Worm (Caenorhabditis elegans) whole organism, L2 larva: Measurements from ENCODE around the gene fbxb-59.

Experiments
- C34F6.9 ChIP-seq: fragments of 150-350 bp; optimal IDR thresholded peaks from 2 replicates; lab custom pipeline; 2014; ENCODE audit warnings: missing biosample characterization, missing genetic modification characterization
- Y55F3AM.14 ChIP-seq: fragments of 200-800 bp; sonication (Bioruptor generic); optimal IDR thresholded peaks from 2 replicates; lab custom pipeline; 2018; ENCODE audit warnings: mild to moderate bottlenecking, missing genetic modification characterization, missing compliant biosample characterization
- alr-1 ChIP-seq: fragments of 150-350 bp; optimal IDR thresholded peaks from 2 replicates; lab custom pipeline; 2014; ENCODE audit warnings: missing biosample characterization, missing genetic modification characterization
- aly-2 ChIP-seq: fragments of 150-350 bp; optimal IDR thresholded peaks from 2 replicates; lab custom pipeline; 2014; ENCODE audit warnings: missing biosample characterization, missing genetic modification characterization
- ama-1 ChIP-seq: fragments of 150-350 bp; optimal IDR thresholded peaks from 2 replicates; lab custom pipeline; 2018; ENCODE audit warnings: inconsistent platforms
- blmp-1 ChIP-seq: sonication (generic microtip); optimal IDR thresholded peaks from 2 replicates; lab custom pipeline; 2017; ENCODE audit warnings: missing genetic modification characterization, mild to moderate bottlenecking, missing compliant biosample characterization, antibody characterized with exemption, moderate library complexity; ENCODE audit not compliant: insufficient read depth
- ceh-16 ChIP-seq: fragments of 150-350 bp; optimal IDR thresholded peaks from 2 replicates; lab custom pipeline; 2014; ENCODE audit warnings: missing biosample characterization, missing genetic modification characterization
- crh-2 ChIP-seq: sonication (generic microtip); optimal IDR thresholded peaks from 2 replicates; lab custom pipeline; 2017; ENCODE audit warnings: missing biosample characterization, missing genetic modification characterization
- dmd-4 ChIP-seq: sonication (generic microtip); optimal IDR thresholded peaks from 2 replicates; lab custom pipeline; 2017; ENCODE audit warnings: missing biosample characterization, missing genetic modification characterization
- egl-27 ChIP-seq: sonication (generic microtip); optimal IDR thresholded peaks from 3 replicates; lab custom pipeline; 2017; ENCODE audit warnings: missing biosample characterization, missing genetic modification reagents, missing genetic modification characterization
- elt-3 ChIP-seq: sonication (generic microtip); optimal IDR thresholded peaks from 2 replicates; lab custom pipeline; 2017; ENCODE audit warnings: missing biosample characterization, missing genetic modification characterization
- fos-1 ChIP-seq: fragments of 150-350 bp; optimal IDR thresholded peaks from 2 replicates; lab custom pipeline; 2014; ENCODE audit warnings: missing biosample characterization, missing genetic modification characterization
- gmeb-1 ChIP-seq: fragments of 150-350 bp; optimal IDR thresholded peaks from 2 replicates; lab custom pipeline; 2014; ENCODE audit warnings: missing biosample characterization, missing genetic modification characterization
- lin-11 ChIP-seq: fragments of 150-350 bp; sonication (generic microtip); optimal IDR thresholded peaks from 2 replicates; lab custom pipeline; 2014; ENCODE audit warnings: missing biosample characterization, missing genetic modification characterization, inconsistent platforms, mixed read lengths
- lin-13 ChIP-seq: fragments of 150-350 bp; optimal IDR thresholded peaks from 2 replicates; lab custom pipeline; 2014; ENCODE audit warnings: missing biosample characterization, missing genetic modification reagents, missing genetic modification characterization
- lin-39 ChIP-seq: fragments of 150-350 bp; optimal IDR thresholded peaks from 2 replicates; lab custom pipeline; 2014; ENCODE audit warnings: missing biosample characterization, missing genetic modification reagents, missing genetic modification characterization
- lsy-2 ChIP-seq, 2 experiments: fragments of 150-350 bp in 1 of 2; sonication (generic microtip) in 1 of 2; optimal IDR thresholded peaks; 2 replicates each; lab custom pipeline; 2014 to 2017; ENCODE audit warnings: missing biosample characterization in 2 of 2, missing genetic modification characterization in 2 of 2
- mbf-1 ChIP-seq: sonication (generic microtip); optimal IDR thresholded peaks from 2 replicates; lab custom pipeline; 2017; ENCODE audit warnings: missing biosample characterization, missing genetic modification characterization
- nhr-10 ChIP-seq: sonication (generic microtip); optimal IDR thresholded peaks from 2 replicates; lab custom pipeline; 2017; ENCODE audit warnings: missing biosample characterization, missing genetic modification characterization
- nhr-11 ChIP-seq: fragments of 150-350 bp; optimal IDR thresholded peaks from 2 replicates; lab custom pipeline; 2014; ENCODE audit warnings: missing biosample characterization, missing genetic modification characterization
- nhr-12 ChIP-seq: fragments of 150-350 bp; optimal IDR thresholded peaks from 2 replicates; lab custom pipeline; 2014; ENCODE audit warnings: missing biosample characterization, missing genetic modification characterization
- nhr-129 ChIP-seq: fragments of 150-350 bp; optimal IDR thresholded peaks from 2 replicates; lab custom pipeline; 2014; ENCODE audit warnings: missing biosample characterization, missing genetic modification characterization
- nhr-21 ChIP-seq: fragments of 150-350 bp; optimal IDR thresholded peaks from 2 replicates; lab custom pipeline; 2014; ENCODE audit warnings: missing biosample characterization, missing genetic modification characterization
- nhr-23 ChIP-seq: fragments of 150-350 bp; optimal IDR thresholded peaks from 2 replicates; lab custom pipeline; 2014; ENCODE audit warnings: missing biosample characterization, missing genetic modification reagents, missing genetic modification characterization
- nhr-237 ChIP-seq: fragments of 150-350 bp; optimal IDR thresholded peaks from 2 replicates; lab custom pipeline; 2014; ENCODE audit warnings: missing biosample characterization, missing genetic modification characterization
- nhr-25 ChIP-seq: fragments of 150-350 bp; sonication (generic microtip); optimal IDR thresholded peaks from 3 replicates; lab custom pipeline; 2014; ENCODE audit warnings: missing biosample characterization, missing genetic modification characterization
- nhr-6 ChIP-seq: fragments of 150-350 bp; optimal IDR thresholded peaks from 2 replicates; lab custom pipeline; 2014; ENCODE audit warnings: missing biosample characterization, missing genetic modification characterization
- nhr-77 ChIP-seq: fragments of 150-350 bp; optimal IDR thresholded peaks from 2 replicates; lab custom pipeline; 2014; ENCODE audit warnings: missing biosample characterization, missing genetic modification characterization
- peb-1 ChIP-seq: fragments of 150-350 bp; optimal IDR thresholded peaks from 2 replicates; lab custom pipeline; 2014; ENCODE audit warnings: missing biosample characterization, missing genetic modification characterization
- sem-4 ChIP-seq: fragments of 150-350 bp; optimal IDR thresholded peaks from 2 replicates; lab custom pipeline; 2014; ENCODE audit warnings: missing biosample characterization, missing genetic modification reagents, missing genetic modification characterization
- skn-1 ChIP-seq: sonication (generic microtip); optimal IDR thresholded peaks from 2 replicates; lab custom pipeline; 2017; ENCODE audit warnings: missing biosample characterization, missing genetic modification characterization
- sma-3 ChIP-seq: sonication (generic microtip); optimal IDR thresholded peaks from 2 replicates; lab custom pipeline; 2016; ENCODE audit warnings: missing genetic modification reagents, missing genetic modification characterization, missing compliant biosample characterization
- snpc-4 ChIP-seq: fragments of 150-350 bp; optimal IDR thresholded peaks from 2 replicates; lab custom pipeline; 2014; ENCODE audit warnings: missing biosample characterization, missing genetic modification characterization
- unc-39 ChIP-seq: fragments of 150-350 bp; optimal IDR thresholded peaks from 2 replicates; lab custom pipeline; 2014; ENCODE audit warnings: missing biosample characterization, missing genetic modification characterization
- unc-55 ChIP-seq: fragments of 150-350 bp; sonication (generic microtip); optimal IDR thresholded peaks from 3 replicates; lab custom pipeline; 2014; ENCODE audit warnings: missing biosample characterization, missing genetic modification reagents, missing genetic modification characterization
- zag-1 ChIP-seq: fragments of 150-350 bp; optimal IDR thresholded peaks from 2 replicates; lab custom pipeline; 2014; ENCODE audit warnings: missing biosample characterization, missing genetic modification characterization
- ztf-4 ChIP-seq: fragments of 150-350 bp; optimal IDR thresholded peaks from 2 replicates; lab custom pipeline; 2014; ENCODE audit warnings: missing biosample characterization, missing genetic modification characterization

The fbxb-59 gene

DNA sequence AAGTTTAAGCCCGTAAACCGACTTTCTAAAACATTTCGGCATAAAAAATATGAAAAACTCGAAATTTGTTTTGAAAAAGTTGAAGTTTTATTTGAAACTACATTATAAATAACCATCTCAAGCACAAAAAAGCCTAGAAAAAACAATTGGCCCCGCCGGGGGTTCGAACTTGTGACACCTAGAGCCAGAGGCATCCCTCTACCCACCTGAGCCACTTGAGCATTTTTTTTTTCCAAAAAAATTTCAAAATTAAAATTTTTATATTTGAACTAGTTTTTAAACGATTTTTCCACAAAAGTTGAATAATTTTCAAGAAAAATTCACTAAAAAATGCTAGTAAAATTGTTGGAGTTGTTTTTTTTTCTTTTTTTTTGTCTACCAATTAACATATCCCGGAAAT, 17.7 kb upstream of the fbxb-59 start:
- no peak for TF ChIP-seq sem-4
- no peak for TF ChIP-seq peb-1
- no peak for TF ChIP-seq nhr-12 (tag; lab: Kevin White, UChicago)

DNA sequence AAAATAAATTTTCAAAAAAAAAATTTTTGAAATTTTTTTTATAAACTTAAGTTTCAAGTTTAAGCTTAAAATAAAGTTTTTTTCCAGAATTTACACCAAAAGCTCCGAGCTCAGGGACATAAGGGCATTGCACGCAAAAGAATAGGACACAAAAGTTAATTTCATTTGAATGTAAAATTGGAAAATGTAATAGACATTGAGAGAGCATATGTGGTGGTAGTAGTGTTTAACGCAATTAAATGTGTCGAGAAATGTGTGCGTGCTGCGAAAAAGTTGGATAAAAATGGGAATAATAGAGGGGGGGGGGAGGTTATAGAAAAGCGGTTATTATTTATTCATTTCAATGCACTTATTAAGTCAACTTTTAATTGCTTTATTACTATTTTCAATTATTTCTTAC, 14.6 kb upstream of the fbxb-59 start:
- TF ChIP-seq ztf-4 (no peak), nhr-6 (tag; lab: Kevin White, UChicago) (no peak), lin-13 (no peak), snpc-4 (tag; lab: Kevin White, UChicago) (no peak), ceh-16 (tag; lab: Kevin White, UChicago) (no peak), Y55F3AM.14 (GFP tag; lab: Kevin White, UChicago) (no peak), unc-39 (no peak), skn-1 (no peak), ama-1 (lab: Kevin White, UChicago) (no peak), lin-11 (tag; lab: Kevin White, UChicago) (no peak), C34F6.9 (tag; lab: Kevin White, UChicago) (no peak), nhr-25 (no peak), unc-55 (GFP tag; lab: Kevin White, UChicago) (no peak), mbf-1 (no peak), peb-1 (no peak), lin-39 (tag; lab: Kevin White, UChicago) (no peak), nhr-237 (no peak), elt-3 (tag; lab: Kevin White, UChicago) (no peak)
- TF ChIP-seq, all 48 proteins: peak for 0

ce11 chrV:20215197-20215596, 9.2 kb upstream of the fbxb-59 start, which contains the start of gene Y113G7B.11:
Gene Y113G7B.11 (minus strand): TSS chrV:20215297.
- TF ChIP-seq sma-3 (no peak), ama-1 (lab: Kevin White, UChicago) (no peak), egl-27 (no peak), ceh-16 (tag; lab: Kevin White, UChicago) (no peak), nhr-11 (tag; lab: Kevin White, UChicago) (no peak), unc-39 (no peak)

- TF ChIP-seq egl-27 (no peak), skn-1 (no peak), gmeb-1 (tag; lab: Kevin White, UChicago) (no peak), zag-1 (tag; lab: Kevin White, UChicago) (no peak), fos-1 (tag; lab: Kevin White, UChicago) (peak; percentile 37), alr-1 (tag; lab: Kevin White, UChicago) (no peak), ama-1 (lab: Kevin White, UChicago) (no peak), nhr-77 (tag; lab: Kevin White, UChicago) (no peak)
Measured at ce11 chrV:20213097-20213496, 7.1 kb upstream of the fbxb-59 start.

DNA sequence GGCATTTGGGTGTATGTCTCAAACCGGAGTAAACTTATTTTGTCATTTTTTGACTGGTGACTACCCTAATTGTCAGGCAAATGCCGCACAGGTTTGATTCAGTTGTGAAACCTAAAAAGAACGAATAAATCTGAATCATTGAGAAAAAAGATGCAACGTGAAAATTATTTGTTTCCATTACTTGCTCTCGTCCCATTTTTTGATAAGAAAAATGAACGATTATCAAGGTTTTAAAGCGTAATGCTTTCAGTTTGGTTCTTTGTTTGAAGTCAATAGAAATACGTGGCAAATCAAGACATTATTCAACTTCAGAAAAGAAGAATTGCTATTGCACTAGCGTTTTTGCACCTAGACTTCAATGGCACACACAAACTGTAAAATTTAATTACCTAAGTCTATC, 6.6 kb upstream of the fbxb-59 start, which contains the start of gene Y113G7B.12:
Y113G7B.12 (minus strand) TSS at position 101 of the 400 bp plus-strand sequence.
- peak; percentile 11 for TF ChIP-seq crh-2 (tag; lab: Kevin White, UChicago)
- TF ChIP-seq snpc-4 (tag; lab: Kevin White, UChicago) = no peak
- TF ChIP-seq unc-39 = no peak
- no peak for TF ChIP-seq dmd-4
- no peak for TF ChIP-seq nhr-23 (tag; lab: Kevin White, UChicago)
- no peak for TF ChIP-seq nhr-129 (tag; lab: Kevin White, UChicago)
- no peak for TF ChIP-seq C34F6.9 (tag; lab: Kevin White, UChicago)
- TF ChIP-seq sma-3 = no peak
- TF ChIP-seq aly-2 (tag; lab: Kevin White, UChicago) = no peak
- peak; percentile 58 for TF ChIP-seq fos-1 (tag; lab: Kevin White, UChicago)

DNA sequence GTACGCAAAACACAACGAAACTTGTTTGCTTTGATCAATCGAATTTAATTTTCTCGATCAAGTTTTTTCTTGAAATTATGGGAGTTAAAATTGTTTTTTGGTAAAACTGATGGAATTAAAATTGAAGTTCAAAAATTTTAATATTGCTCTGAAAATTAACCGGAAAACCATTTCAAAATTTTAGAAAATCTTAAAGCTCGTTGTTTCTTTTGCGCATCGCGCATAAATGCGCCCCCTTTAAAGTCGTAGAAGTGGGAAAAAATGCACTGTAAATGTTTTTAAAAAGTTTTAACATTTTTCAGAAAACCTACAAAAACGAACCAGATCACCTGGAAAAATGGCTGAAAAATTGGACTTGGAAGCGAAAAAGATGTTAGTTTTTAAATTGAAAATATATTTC, 2.9 kb downstream of the fbxb-59 start, which contains the start of gene fbxa-113:
fbxa-113 (plus strand) TSS at position 301 of the 400 bp plus-strand sequence.
- TF ChIP-seq lin-13 = no peak
- no peak for TF ChIP-seq nhr-237
- no peak for TF ChIP-seq nhr-11 (tag; lab: Kevin White, UChicago)
- TF ChIP-seq unc-39 = no peak
- TF ChIP-seq lin-11 (tag; lab: Kevin White, UChicago) = no peak
- TF ChIP-seq nhr-21 (tag; lab: Kevin White, UChicago) = no peak
- no peak for TF ChIP-seq nhr-12 (tag; lab: Kevin White, UChicago)
- TF ChIP-seq nhr-10 = no peak
- TF ChIP-seq lin-39 (tag; lab: Kevin White, UChicago) = no peak
- no peak for TF ChIP-seq sem-4
- no peak for TF ChIP-seq ztf-4
- no peak for TF ChIP-seq blmp-1
- TF ChIP-seq nhr-6 (tag; lab: Kevin White, UChicago) = no peak
- no peak for TF ChIP-seq nhr-77 (tag; lab: Kevin White, UChicago)
- no peak for TF ChIP-seq lsy-2 (tag; optimal IDR thresholded peaks at IDR 0.05; lab: Kevin White, UChicago)
- TF ChIP-seq, all 48 proteins: peak for 0
